Fruit fly (Drosophila melanogaster) whole organism, wandering third instar larva: ENCODE results near the gene CAH6.

ENCODE experiments used
- Abd-B ChIP-seq: fragments of >200 bp; optimal IDR thresholded peaks from 2 replicates; lab custom pipeline; 2017; ENCODE audit warnings: missing biosample characterization, missing genetic modification characterization
- CG32264 ChIP-seq: fragments of 200-800 bp; sonication (Bioruptor generic); optimal IDR thresholded peaks from 2 replicates; lab custom pipeline; 2016; ENCODE audit warnings: missing biosample characterization, missing genetic modification characterization
- CG9705 ChIP-seq: fragments of 200-800 bp; sonication (Bioruptor generic); optimal IDR thresholded peaks from 2 replicates; lab custom pipeline; 2018; ENCODE audit warnings: missing biosample characterization, mild to moderate bottlenecking, missing genetic modification characterization
- CrebA ChIP-seq: fragments of 200-800 bp; sonication (Bioruptor generic); optimal IDR thresholded peaks from 2 replicates; lab custom pipeline; 2016; ENCODE audit warnings: missing biosample characterization, mild to moderate bottlenecking, missing genetic modification characterization, borderline replicate concordance
- Dfd ChIP-seq: fragments of >200 bp; optimal IDR thresholded peaks from 2 replicates; lab custom pipeline; 2017; ENCODE audit warnings: missing biosample characterization, missing genetic modification characterization
- Dif ChIP-seq: fragments of 200-275, 200-300 bp; sonication (Bioruptor generic); optimal IDR thresholded peaks from 2 replicates; lab custom pipeline; 2018; ENCODE audit warnings: missing biosample characterization, missing genetic modification characterization; ENCODE audit not compliant: partially characterized antibody
- GATAd ChIP-seq: sonication (Bioruptor generic); optimal IDR thresholded peaks from 2 replicates; lab custom pipeline; 2016; ENCODE audit warnings: missing biosample characterization, missing genetic modification characterization
- HLH106 ChIP-seq: fragments of 200-800 bp; optimal IDR thresholded peaks from 3 replicates; lab custom pipeline; 2019; ENCODE audit warnings: missing biosample characterization, mild to moderate bottlenecking, missing genetic modification characterization, moderate library complexity
- Hnf4 ChIP-seq: fragments of 200-800 bp; sonication (Bioruptor generic); optimal IDR thresholded peaks from 2 replicates; lab custom pipeline; 2016; ENCODE audit warnings: missing biosample characterization, mild to moderate bottlenecking, missing genetic modification characterization
- Hr78 ChIP-seq: fragments of >200 bp; optimal IDR thresholded peaks from 2 replicates; lab custom pipeline; 2017; ENCODE audit warnings: missing biosample characterization, missing genetic modification characterization
- Hr83 ChIP-seq: fragments of 200-300 bp; sonication (Bioruptor generic); optimal IDR thresholded peaks from 2 replicates; lab custom pipeline; 2016; ENCODE audit warnings: missing biosample characterization, mild to moderate bottlenecking, missing genetic modification characterization, moderate library complexity; ENCODE audit not compliant: poor library complexity, severe bottlenecking
- Jra ChIP-seq: sonication (Bioruptor generic); optimal IDR thresholded peaks from 2 replicates; lab custom pipeline; 2016; ENCODE audit warnings: missing biosample characterization, missing genetic modification characterization
- Mio ChIP-seq: sonication (Bioruptor generic); optimal IDR thresholded peaks from 2 replicates; lab custom pipeline; 2016; ENCODE audit warnings: missing biosample characterization, missing genetic modification characterization
- Myc ChIP-seq: fragments of >200 bp; optimal IDR thresholded peaks from 2 replicates; lab custom pipeline; 2017
- N ChIP-seq: fragments of >200 bp; optimal IDR thresholded peaks from 2 replicates; lab custom pipeline; 2018; ENCODE audit warnings: missing biosample characterization, missing external identifiers, missing genetic modification characterization
- OdsH ChIP-seq: fragments of 200-800 bp; sonication (Bioruptor generic); optimal IDR thresholded peaks from 2 replicates; lab custom pipeline; 2016; ENCODE audit warnings: missing biosample characterization, mild to moderate bottlenecking, missing genetic modification characterization
- Rel ChIP-seq, 2 experiments: fragments of 200-800 bp; sonication (Bioruptor generic) in 1 of 2; optimal IDR thresholded peaks; 2 replicates in 1 of 2; 3 replicates in 1 of 2; lab custom pipeline; 2016 to 2019; ENCODE audit warnings: mild to moderate bottlenecking in 2 of 2, missing biosample characterization in 2 of 2, missing genetic modification characterization in 2 of 2, moderate library complexity in 1 of 2
- Sp1 ChIP-seq: fragments of 200-800 bp; sonication (Bioruptor generic); optimal IDR thresholded peaks from 3 replicates; lab custom pipeline; 2019; ENCODE audit warnings: missing biosample characterization, mild to moderate bottlenecking, missing genetic modification characterization, moderate library complexity
- Vsx2 ChIP-seq: fragments of 200-300, 225-300 bp; sonication (Bioruptor generic); optimal IDR thresholded peaks from 2 replicates; lab custom pipeline; 2018; ENCODE audit warnings: missing biosample characterization, missing genetic modification characterization; ENCODE audit not compliant: partially characterized antibody
- br ChIP-seq: fragments of 200-800 bp; sonication (Bioruptor generic); optimal IDR thresholded peaks from 2 replicates; lab custom pipeline; 2016; ENCODE audit warnings: missing biosample characterization, missing genetic modification characterization
- brk ChIP-seq: fragments of 200-800 bp; sonication (Bioruptor generic); optimal IDR thresholded peaks from 2 replicates; lab custom pipeline; 2016; ENCODE audit warnings: missing biosample characterization, mild to moderate bottlenecking, missing genetic modification characterization
- dl ChIP-seq, 2 experiments: fragments of 175-275, 200-275 bp in 1 of 2; fragments of 200-275 bp in 1 of 2; sonication (Bioruptor generic); optimal IDR thresholded peaks; lab custom pipeline; 2018; ENCODE audit warnings: mild to moderate bottlenecking in 2 of 2, missing biosample characterization in 2 of 2, missing genetic modification characterization in 2 of 2, moderate library complexity in 2 of 2; ENCODE audit not compliant: partially characterized antibody in 2 of 2, insufficient read depth in 1 of 2
- dmrt93B ChIP-seq: fragments of 200-800 bp; sonication (Bioruptor generic); optimal IDR thresholded peaks from 2 replicates; lab custom pipeline; 2018; ENCODE audit warnings: missing biosample characterization, mild to moderate bottlenecking, missing genetic modification characterization
- dsf ChIP-seq: sonication (Bioruptor generic); optimal IDR thresholded peaks from 2 replicates; lab custom pipeline; 2016; ENCODE audit warnings: missing biosample characterization, missing genetic modification characterization, borderline replicate concordance
- ey ChIP-seq: fragments of 200-800 bp; sonication (Bioruptor generic); optimal IDR thresholded peaks from 2 replicates; lab custom pipeline; 2016; ENCODE audit warnings: missing biosample characterization, missing genetic modification characterization
- foxo ChIP-seq, 2 experiments: fragments of 200-800 bp; sonication (Bioruptor generic); optimal IDR thresholded peaks; 2 replicates in 1 of 2; 3 replicates in 1 of 2; lab custom pipeline; 2016 to 2017; ENCODE audit warnings: missing biosample characterization in 2 of 2, missing genetic modification characterization in 2 of 2
- fru ChIP-seq: fragments of 200-800 bp; sonication (Bioruptor generic); optimal IDR thresholded peaks from 3 replicates; lab custom pipeline; 2016; ENCODE audit warnings: missing biosample characterization, mild to moderate bottlenecking, missing genetic modification characterization
- h ChIP-seq: fragments of 200-800 bp; sonication (Bioruptor generic); optimal IDR thresholded peaks from 3 replicates; lab custom pipeline; 2016; ENCODE audit warnings: missing biosample characterization, mild to moderate bottlenecking, missing genetic modification characterization
- jim ChIP-seq: fragments of 175-275, 200-325 bp; sonication (Bioruptor generic); optimal IDR thresholded peaks from 2 replicates; lab custom pipeline; 2016; ENCODE audit warnings: missing biosample characterization, mild to moderate bottlenecking, missing genetic modification characterization
- lola ChIP-seq: fragments of >200 bp; optimal IDR thresholded peaks from 2 replicates; lab custom pipeline; 2017; ENCODE audit warnings: missing biosample characterization, missing genetic modification characterization
- pan ChIP-seq: fragments of >200 bp; optimal IDR thresholded peaks from 2 replicates; lab custom pipeline; 2017
- psq ChIP-seq: fragments of 200-800 bp; sonication (Bioruptor generic); optimal IDR thresholded peaks from 3 replicates; lab custom pipeline; 2017; ENCODE audit warnings: missing biosample characterization, mild to moderate bottlenecking, missing genetic modification characterization, moderate library complexity
- rgr ChIP-seq: fragments of 200-800 bp; sonication (Bioruptor generic); optimal IDR thresholded peaks from 3 replicates; lab custom pipeline; 2016; ENCODE audit warnings: missing biosample characterization, mild to moderate bottlenecking, missing genetic modification characterization
- sage ChIP-seq: fragments of 200-800 bp; sonication (Bioruptor generic); optimal IDR thresholded peaks from 2 replicates; lab custom pipeline; 2016; ENCODE audit warnings: missing biosample characterization, mild to moderate bottlenecking, missing genetic modification characterization
- sv ChIP-seq: fragments of 200-800 bp; sonication (Bioruptor generic); optimal IDR thresholded peaks from 3 replicates; lab custom pipeline; 2016; ENCODE audit warnings: missing biosample characterization, missing genetic modification characterization
- tai ChIP-seq: sonication (Bioruptor generic); optimal IDR thresholded peaks from 2 replicates; lab custom pipeline; 2016; ENCODE audit warnings: missing biosample characterization, missing genetic modification characterization
- usp ChIP-seq: fragments of >200 bp; optimal IDR thresholded peaks from 2 replicates; lab custom pipeline; 2017; ENCODE audit warnings: missing biosample characterization, missing genetic modification characterization
- woc ChIP-seq: sonication (Bioruptor generic); optimal IDR thresholded peaks from 2 replicates; lab custom pipeline; 2016; ENCODE audit warnings: missing biosample characterization, mild to moderate bottlenecking, missing genetic modification characterization

Gene CAH6

DNA sequence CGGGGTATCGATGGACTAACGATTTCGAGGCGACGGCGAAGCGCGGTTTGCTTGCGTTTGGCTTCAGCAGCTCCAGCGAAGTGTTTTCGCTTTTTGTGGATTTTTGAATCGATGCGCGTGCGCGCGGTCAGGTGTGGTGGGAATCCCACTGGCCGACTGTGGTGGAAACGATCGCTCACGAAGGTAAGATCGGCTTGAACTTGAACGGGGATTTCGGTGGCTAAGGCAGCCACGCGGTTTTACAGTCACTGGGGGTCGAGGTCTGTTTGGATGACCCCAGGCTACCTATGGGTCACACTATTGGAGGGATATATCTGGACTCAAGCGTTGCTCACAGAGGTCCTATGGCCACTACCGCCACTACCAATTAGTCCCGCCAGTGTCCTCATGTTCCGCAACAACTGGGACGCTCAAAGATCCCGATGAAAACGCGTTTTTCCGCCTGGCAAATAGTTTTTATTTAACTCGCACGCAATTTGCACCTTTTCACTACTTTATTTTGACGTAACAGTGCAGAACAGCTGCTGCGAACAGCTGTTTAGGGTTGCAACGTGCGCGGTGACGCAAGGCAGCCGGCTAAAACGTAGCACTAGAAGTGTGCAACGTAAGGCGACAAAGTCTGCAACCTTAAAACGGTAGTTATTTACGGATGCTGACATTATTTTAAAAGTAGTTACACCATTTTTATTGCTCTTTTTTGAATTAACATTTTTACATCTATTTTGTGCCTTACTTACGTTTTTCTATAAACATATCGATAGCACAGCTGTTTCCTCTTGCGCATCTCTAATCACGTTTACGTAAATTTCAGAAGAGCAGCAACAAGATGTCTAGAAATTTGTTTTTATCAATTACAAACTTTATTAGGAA is 5.1 kb upstream of the CAH6 start, which contains the start of the genes qless and mRpL32:
qless (minus strand) TSS at position 516 of the 870 bp plus-strand sequence.
mRpL32 (plus strand) TSS at position 780 of the 870 bp plus-strand sequence.
- TF ChIP-seq Hnf4 (GFP tag; lab: Kevin White, UChicago) (peak; percentile 76), dsf (GFP tag; lab: Kevin White, UChicago) (no peak), HLH106 (tag; lab: Kevin White, UChicago) (peak; percentile 70), Hr78 (no peak), Abd-B (no peak), CG9705 (GFP tag; lab: Kevin White, UChicago) (peak; percentile 33), tai (GFP tag; lab: Kevin White, UChicago) (no peak), usp (GFP tag; lab: Kevin White, UChicago) (no peak), psq (no peak), foxo (GFP tag; optimal IDR thresholded peaks at IDR 0.05; lab: Kevin White, UChicago) (peak; percentile 54 to 80), Rel (GFP tag; optimal IDR thresholded peaks at IDR 0.05; lab: Kevin White, UChicago) (no peak), Rel (tag; optimal IDR thresholded peaks at IDR 0.05; lab: Kevin White, UChicago) (peak; percentile 98), GATAd (GFP tag; lab: Kevin White, UChicago) (peak; percentile 46), Mio (GFP tag; lab: Kevin White, UChicago) (no peak), ey (peak; percentile 53), Hr83 (GFP tag; lab: Kevin White, UChicago) (peak; percentile 16), br (GFP tag; lab: Kevin White, UChicago) (no peak), fru (GFP tag; lab: Kevin White, UChicago) (peak; percentile 55), Jra (peak; percentile 47), h (peak; percentile 72), CrebA (no peak), Dif (GFP tag; lab: Kevin White, UChicago) (no peak), Dfd (GFP tag; lab: Kevin White, UChicago) (no peak), sv (GFP tag; lab: Kevin White, UChicago) (peak; percentile 56), Myc (lab: Kevin White, UChicago) (no peak), Vsx2 (GFP tag; lab: Kevin White, UChicago) (no peak), lola (GFP tag; lab: Kevin White, UChicago) (no peak), CG32264 (GFP tag; lab: Kevin White, UChicago) (peak; percentile 26), N (no peak), rgr (GFP tag; lab: Kevin White, UChicago) (peak; percentile 47), brk (GFP tag; lab: Kevin White, UChicago) (no peak), dl (GFP tag; optimal IDR thresholded peaks at IDR 0.05; lab: Kevin White, UChicago; ENCODE audit: insufficient read depth in 1 of 2, partially characterized antibody in 2 of 2) (peak in 1 of 2 experiments; percentile 2), OdsH (GFP tag; lab: Kevin White, UChicago) (peak; percentile 42), dmrt93B (GFP tag; lab: Kevin White, UChicago) (peak; percentile 43), pan (no peak), Sp1 (no peak), woc (GFP tag; lab: Kevin White, UChicago) (peak; percentile 36), jim (no peak), sage (GFP tag; lab: Kevin White, UChicago) (peak; percentile 39)

DNA sequence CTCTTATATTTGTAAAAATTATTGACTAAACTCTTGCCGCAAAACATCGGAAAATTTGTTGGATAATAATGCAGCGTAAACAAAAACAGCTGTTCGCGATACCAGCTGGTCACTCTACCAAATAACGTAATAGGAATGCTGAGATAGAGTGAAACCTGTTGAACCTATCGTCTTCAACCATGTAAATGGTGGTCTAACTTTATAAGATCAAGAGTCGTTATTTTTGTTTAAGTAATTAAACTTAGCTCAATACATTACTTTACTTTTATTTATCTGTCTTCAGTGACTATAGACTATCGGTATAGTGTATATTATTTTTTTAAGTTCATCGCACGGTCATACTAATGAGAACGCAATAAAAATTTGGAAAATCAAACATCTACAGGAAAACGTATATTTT is 2.6 kb upstream of the CAH6 start, which contains the start of the genes CG1750 and spn-F:
CG1750 (minus strand) TSS at position 93 of the 400 bp plus-strand sequence.
spn-F (plus strand) TSS at position 320 of the 400 bp plus-strand sequence.
- TF ChIP-seq Myc (lab: Kevin White, UChicago) (no peak), dl (GFP tag; optimal IDR thresholded peaks at IDR 0.05; lab: Kevin White, UChicago; ENCODE audit: insufficient read depth in 1 of 2, partially characterized antibody in 2 of 2) (no peak), tai (GFP tag; lab: Kevin White, UChicago) (no peak), Dfd (GFP tag; lab: Kevin White, UChicago) (no peak), Sp1 (no peak), woc (GFP tag; lab: Kevin White, UChicago) (peak; percentile 57), GATAd (GFP tag; lab: Kevin White, UChicago) (no peak)
